Fruit fly (Drosophila melanogaster): Measurements from ENCODE around the gene CG46412.

CG46412 gene

DNA sequence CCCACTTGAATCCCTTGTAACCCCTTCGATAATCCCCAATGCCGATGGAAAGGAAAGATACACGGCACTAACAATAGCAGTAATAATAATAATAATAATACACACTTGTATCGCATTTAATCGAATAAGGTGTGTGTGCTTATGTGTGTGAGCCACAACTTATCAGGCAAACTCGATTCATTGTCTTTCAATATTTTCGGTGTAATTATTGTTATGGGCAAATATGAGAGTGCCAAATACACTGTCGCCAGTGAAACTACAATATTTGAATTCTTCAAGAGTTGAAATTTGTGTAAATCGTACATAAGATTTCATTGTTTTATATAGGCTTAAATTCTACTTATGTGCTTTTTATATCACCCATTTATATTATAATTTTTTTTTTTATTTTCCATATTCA lies 47.6 kb downstream of the CG46412 start:
- TF ChIP-seq CG17801 (GFP tag; optimal IDR thresholded peaks at IDR 0.05; ENCODE audit: partially characterized antibody): no peak

DNA sequence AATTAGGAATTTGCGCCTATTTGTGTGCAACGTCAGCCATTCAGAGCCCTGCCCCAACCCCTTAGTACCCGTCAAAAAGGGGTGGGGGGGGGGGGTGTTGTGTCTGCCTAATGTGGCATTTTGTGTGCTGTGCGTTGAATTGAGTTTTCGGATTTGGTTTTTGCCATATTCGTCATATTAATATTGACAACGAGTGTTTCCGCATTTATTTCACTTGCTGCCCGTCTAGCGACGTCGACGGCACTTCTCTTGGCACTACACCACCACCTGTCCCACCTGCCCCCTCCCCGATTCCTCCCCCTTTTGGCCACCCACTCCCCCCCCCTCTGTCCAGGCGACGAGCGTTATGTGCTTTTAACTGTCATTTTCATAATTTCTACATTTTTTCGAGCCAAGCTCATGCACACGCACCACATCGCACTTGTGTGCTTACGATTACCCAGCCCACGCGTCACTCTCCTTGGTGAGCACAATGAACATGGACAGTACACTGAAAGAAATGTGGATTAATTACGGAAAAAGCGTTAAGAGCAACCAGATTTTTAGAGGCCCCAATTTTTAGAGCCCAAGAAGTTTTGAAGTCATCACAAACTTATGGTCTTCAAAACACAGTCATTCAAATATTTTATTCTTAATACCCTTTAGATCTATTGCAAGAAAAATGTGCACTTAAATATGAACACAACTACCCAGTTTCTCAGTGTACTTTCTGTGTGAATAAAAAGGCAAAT lies 48.4 kb downstream of the CG46412 start:
- no peak for TF ChIP-seq CG17801 (GFP tag; optimal IDR thresholded peaks at IDR 0.05; ENCODE audit: partially characterized antibody)

Data from ovary, adult (tissue).